Fruit fly (Drosophila melanogaster) Kc167 (cell line): ENCODE results near the gene CG14106.

Experiments
- Myc ChIP-seq: fragments of >200 bp; optimal IDR thresholded peaks from 2 replicates; lab custom pipeline; 2017; ENCODE audit warnings: missing external identifiers
- Sin3A ChIP-seq: fragments of >200 bp; optimal IDR thresholded peaks from 2 replicates; lab custom pipeline; 2018; ENCODE audit warnings: missing external identifiers
- h ChIP-seq: fragments of >200 bp; optimal IDR thresholded peaks from 3 replicates; lab custom pipeline; 2018; ENCODE audit warnings: missing external identifiers
- insv ChIP-seq: fragments of >200 bp; optimal IDR thresholded peaks from 3 replicates; lab custom pipeline; 2018; ENCODE audit warnings: missing external identifiers
- psq ChIP-seq: fragments of >200 bp; optimal IDR thresholded peaks from 2 replicates; lab custom pipeline; 2017; ENCODE audit warnings: missing external identifiers
- ttk ChIP-seq: sonication (Bioruptor generic); optimal IDR thresholded peaks from 2 replicates; lab custom pipeline; 2017; ENCODE audit warnings: missing external identifiers

CG14106 gene

dm6 chr3L:13435170-13435727 lies 9.8 kb upstream of the CG14106 start, which contains the start of gene CG10713:
TSS of gene CG10713 (minus strand) at chr3L:13435229.
- TF ChIP-seq h (lab: Kevin White, UChicago) (no peak), psq (lab: Kevin White, UChicago) (no peak), ttk (no peak), insv (lab: Kevin White, UChicago) (no peak), Myc (no peak), Sin3A (lab: Kevin White, UChicago) (no peak)

dm6 chr3L:13433522-13433921 lies 8.1 kb upstream of the CG14106 start:
- TF ChIP-seq Myc (no peak), psq (lab: Kevin White, UChicago) (no peak), ttk (no peak), h (lab: Kevin White, UChicago) (no peak), insv (lab: Kevin White, UChicago) (no peak), Sin3A (lab: Kevin White, UChicago) (no peak)

DNA sequence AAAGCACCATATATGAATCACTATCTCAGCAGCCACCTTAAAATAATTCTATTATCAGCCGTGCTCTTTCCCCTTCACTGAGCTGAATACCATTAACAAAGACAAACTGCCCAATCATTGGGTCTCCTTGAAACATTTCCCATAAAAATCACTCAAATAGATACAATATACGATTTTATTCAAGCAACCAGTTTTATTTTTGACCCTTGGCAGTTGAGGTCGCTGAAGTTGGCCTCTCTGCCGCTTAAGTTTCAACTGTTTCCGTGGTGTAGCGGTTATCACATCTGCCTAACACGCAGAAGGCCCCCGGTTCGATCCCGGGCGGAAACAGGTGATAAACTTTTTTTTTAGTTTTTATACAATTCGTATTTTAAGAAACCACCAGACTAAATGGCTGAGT lies 7.3 kb upstream of the CG14106 start:
- TF ChIP-seq ttk (no peak), Myc (no peak), h (lab: Kevin White, UChicago) (no peak), psq (lab: Kevin White, UChicago) (no peak), Sin3A (lab: Kevin White, UChicago) (no peak), insv (lab: Kevin White, UChicago) (no peak)

DNA sequence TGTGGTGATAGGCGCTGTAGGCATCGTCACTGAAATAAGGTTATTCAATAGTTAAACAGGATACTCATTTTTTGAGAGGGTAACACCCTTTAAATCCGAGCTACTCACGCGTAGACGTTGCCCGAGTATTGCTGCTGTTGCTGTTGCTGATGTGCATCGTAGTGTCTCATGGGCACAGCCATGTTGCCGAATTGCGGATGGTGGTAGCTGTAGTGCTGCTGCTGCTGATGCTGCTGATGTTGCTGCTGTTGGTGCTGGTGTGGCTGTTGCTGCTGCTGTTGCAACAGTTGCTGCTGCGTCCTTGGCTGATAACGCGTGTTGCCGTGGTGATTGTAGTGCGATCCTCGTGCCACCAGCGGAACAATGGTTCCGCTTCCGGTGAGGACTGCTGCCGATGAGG lies 4.7 kb upstream of the CG14106 start:
- TF ChIP-seq Myc, result no peak
- TF ChIP-seq psq (lab: Kevin White, UChicago), result no peak
- no peak for TF ChIP-seq ttk
- no peak for TF ChIP-seq insv (lab: Kevin White, UChicago)
- TF ChIP-seq h (lab: Kevin White, UChicago), result no peak

dm6 chr3L:13426573-13426972 lies 1.1 kb upstream of the CG14106 start, which contains the start of gene CG14105:
TSS of gene CG14105 (minus strand) at chr3L:13426673.
- TF ChIP-seq insv (lab: Kevin White, UChicago), result no peak
- no peak for TF ChIP-seq ttk
- no peak for TF ChIP-seq psq (lab: Kevin White, UChicago)

DNA sequence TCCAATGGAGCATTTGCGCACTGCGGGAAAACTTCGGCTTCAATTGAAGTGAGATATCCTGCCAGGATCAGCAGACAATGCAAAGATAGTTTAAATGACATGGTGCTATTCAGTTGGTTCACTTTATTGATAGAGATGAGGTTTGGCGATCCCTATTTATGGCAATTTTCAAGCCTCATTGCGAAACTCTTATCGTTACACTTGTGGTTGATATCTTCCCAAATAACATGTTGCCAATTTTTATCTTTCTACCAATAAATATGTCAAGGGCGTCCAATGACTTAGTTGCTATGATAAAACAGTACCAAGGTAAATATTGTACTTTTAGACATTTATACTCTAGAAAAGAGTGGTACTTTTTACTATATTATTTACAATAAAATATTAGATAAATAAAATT lies 1.4 kb downstream of the CG14106 start, which contains the start of gene CG33263:
CG33263 (minus strand) TSS at position 101 of the 400 bp plus-strand sequence.
- TF ChIP-seq ttk, result no peak
- TF ChIP-seq Sin3A (lab: Kevin White, UChicago), result no peak
- TF ChIP-seq h (lab: Kevin White, UChicago), result no peak
- no peak for TF ChIP-seq Myc
- no peak for TF ChIP-seq insv (lab: Kevin White, UChicago)
- TF ChIP-seq psq (lab: Kevin White, UChicago), result no peak

- TF ChIP-seq Sin3A (lab: Kevin White, UChicago) (no peak), h (lab: Kevin White, UChicago) (no peak)
Measured at dm6 chr3L:13422286-13422787, 3.1 kb downstream of the CG14106 start, which contains the start of gene CG32121. TSS of gene CG32121 (minus strand) at chr3L:13422336.

- TF ChIP-seq Sin3A (lab: Kevin White, UChicago) (no peak), h (lab: Kevin White, UChicago) (no peak), ttk (no peak), insv (lab: Kevin White, UChicago) (no peak), Myc (no peak), psq (lab: Kevin White, UChicago) (no peak)
Measured at dm6 chr3L:13420212-13420611, 5.3 kb downstream of the CG14106 start.

DNA sequence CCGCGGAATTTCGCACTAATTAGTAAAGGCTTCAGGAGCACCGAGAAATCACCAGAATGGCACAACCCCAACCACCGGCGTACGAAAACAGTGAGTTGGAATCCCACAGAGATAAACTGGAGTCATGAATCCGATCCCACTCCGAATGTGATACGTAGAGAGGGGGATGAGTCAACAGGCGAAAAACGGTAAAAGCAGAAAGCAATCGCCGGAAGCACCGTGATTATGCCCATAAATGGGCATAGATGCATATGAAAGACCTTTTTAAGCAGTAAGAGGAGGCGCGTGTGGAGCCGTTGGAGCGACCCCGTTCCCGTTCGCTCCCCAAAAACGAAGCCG lies 12.6 kb downstream of the CG14106 start:
- TF ChIP-seq h (lab: Kevin White, UChicago), result no peak
- no peak for TF ChIP-seq ttk
- TF ChIP-seq Sin3A (lab: Kevin White, UChicago), result no peak
- TF ChIP-seq Myc, result no peak
- TF ChIP-seq psq (lab: Kevin White, UChicago), result no peak
- TF ChIP-seq insv (lab: Kevin White, UChicago), result no peak

DNA sequence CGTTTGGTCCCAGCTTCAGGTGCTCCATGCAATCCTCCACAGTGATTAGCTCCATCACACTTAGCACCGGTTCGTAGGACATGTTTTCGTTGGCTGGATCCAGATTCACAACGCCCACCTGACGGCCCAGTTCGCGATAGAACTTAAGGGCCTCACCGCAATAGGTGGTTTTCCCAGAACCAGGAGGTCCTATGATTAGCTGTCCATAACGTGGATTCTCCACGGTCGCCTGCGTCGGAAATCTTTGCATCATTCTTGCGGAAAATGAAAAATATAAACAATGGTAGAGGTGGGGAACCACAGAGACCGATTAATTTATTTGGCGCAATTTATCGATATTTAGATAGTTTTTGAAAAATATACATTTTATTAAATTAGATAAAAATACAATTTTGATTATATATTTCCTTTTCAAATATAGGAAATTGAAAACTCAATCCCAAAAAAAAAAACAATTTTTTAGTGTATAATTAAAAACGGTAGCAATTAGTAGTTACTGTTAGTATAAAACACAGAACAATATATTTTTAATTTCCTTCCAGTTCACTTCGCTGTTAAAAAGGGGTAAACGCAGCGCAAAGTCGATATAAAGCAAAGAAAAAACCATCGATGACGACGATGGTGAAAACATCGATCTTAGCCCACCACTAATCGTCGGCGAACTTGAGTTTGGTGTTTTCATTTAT lies 13.1 kb downstream of the CG14106 start, which contains the start of the genes CG10222 and flr:
CG10222 (minus strand) TSS at position 254 of the 686 bp plus-strand sequence.
flr (plus strand) TSS at position 644 of the 686 bp plus-strand sequence.
- TF ChIP-seq psq (lab: Kevin White, UChicago), result no peak
- no peak for TF ChIP-seq ttk
- no peak for TF ChIP-seq Myc

DNA sequence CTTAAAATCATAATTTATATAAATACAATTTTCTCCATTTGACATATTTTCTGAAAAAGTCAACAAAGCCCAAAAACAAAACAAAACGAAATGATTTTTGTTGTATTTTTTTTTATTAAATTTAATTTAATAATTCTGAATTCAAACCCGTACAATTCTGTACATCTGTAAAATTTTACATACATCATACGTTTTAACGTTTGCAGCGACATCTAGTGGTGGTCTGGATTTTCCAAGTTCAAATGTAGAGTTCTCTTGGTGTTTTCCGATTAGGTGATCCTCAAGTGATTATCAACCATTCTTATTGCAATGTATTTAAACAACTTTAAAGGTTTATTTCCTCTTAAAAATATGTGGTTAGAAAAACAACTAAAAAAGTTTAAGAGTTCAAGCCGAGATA lies 14.5 kb downstream of the CG14106 start:
- TF ChIP-seq insv (lab: Kevin White, UChicago) (no peak), Myc (no peak), h (lab: Kevin White, UChicago) (no peak), Sin3A (lab: Kevin White, UChicago) (no peak), ttk (no peak), psq (lab: Kevin White, UChicago) (no peak)

- no peak for TF ChIP-seq insv (lab: Kevin White, UChicago)
- no peak for TF ChIP-seq ttk
- no peak for TF ChIP-seq h (lab: Kevin White, UChicago)
- TF ChIP-seq Myc, result no peak
- TF ChIP-seq Sin3A (lab: Kevin White, UChicago), result no peak
Measured at dm6 chr3L:13409809-13410521, 15.5 kb downstream of the CG14106 start.
